Fruit fly (Drosophila melanogaster) whole organism, pupa: ENCODE measurements around the gene mbf1.

Experiments
- CG17806 ChIP-seq: fragments of 200-800 bp; sonication (Bioruptor generic); optimal IDR thresholded peaks from 2 replicates; lab custom pipeline; 2018; ENCODE audit warnings: missing biosample characterization, mild to moderate bottlenecking, missing genetic modification characterization, moderate library complexity
- CG9948 ChIP-seq: fragments of 200-800 bp; sonication (Bioruptor generic); optimal IDR thresholded peaks from 2 replicates; lab custom pipeline; 2018; ENCODE audit warnings: missing biosample characterization, mild to moderate bottlenecking, missing genetic modification characterization, moderate library complexity

DNA sequence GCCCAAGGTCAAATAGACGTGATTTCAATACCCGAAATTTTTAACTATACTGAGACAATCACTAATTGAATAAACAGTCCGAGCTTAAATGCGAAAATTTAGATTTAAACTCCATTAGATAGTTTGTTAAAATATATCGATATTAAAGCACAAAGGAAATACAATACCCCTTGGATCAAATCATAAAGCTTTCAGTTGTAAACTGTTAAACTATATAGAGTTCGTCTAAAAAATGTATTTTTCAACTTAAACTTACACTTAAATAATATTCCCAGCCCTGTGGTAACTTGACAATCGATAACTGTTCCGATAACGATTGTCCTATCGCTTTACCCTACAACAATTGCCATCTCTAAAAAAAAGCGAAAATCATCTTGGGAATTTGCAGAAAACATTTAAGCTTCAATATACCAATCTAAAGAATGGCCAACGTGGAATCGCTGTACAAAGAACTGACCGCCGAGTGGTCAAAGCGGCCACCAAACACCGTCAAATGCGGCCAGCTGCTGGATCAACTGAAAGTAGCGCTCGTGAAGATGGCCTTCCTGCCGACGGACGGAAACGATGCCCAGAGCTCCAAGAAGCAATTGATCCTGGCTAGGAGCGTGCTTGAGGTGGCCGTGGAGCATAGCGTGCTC lies 8.6 kb downstream of the mbf1 start, which contains the start of gene Rpn12:
- TF ChIP-seq CG17806 (tag; lab: Kevin White, UChicago) = no peak
- no peak for TF ChIP-seq CG9948 (tag; lab: Kevin White, UChicago)
